Worm (Caenorhabditis elegans): Measurements from ENCODE around the gene F47B8.8.

Gene F47B8.8

ce11 chrV:14336655-14337054 lies 5.1 kb downstream of the F47B8.8 start, which contains the start of gene srm-6:
srm-6 (plus strand) TSS chrV:14336955.
- TF ChIP-seq nhr-47 (tag; optimal IDR thresholded peaks at IDR 0.05) (peak; percentile 3), pag-3 (tag; optimal IDR thresholded peaks at IDR 0.05; ENCODE audit: borderline replicate concordance, insufficient read depth) (no peak), nhr-71 (tag; optimal IDR thresholded peaks at IDR 0.05) (peak; percentile 15), fkh-10 (GFP tag; optimal IDR thresholded peaks at IDR 0.05) (no peak), lin-14 (GFP tag; optimal IDR thresholded peaks at IDR 0.05) (no peak), sox-4 (tag; optimal IDR thresholded peaks at IDR 0.05) (no peak), fkh-4 (tag; optimal IDR thresholded peaks at IDR 0.05; ENCODE audit: borderline replicate concordance) (no peak), efl-1 (optimal IDR thresholded peaks at IDR 0.05) (no peak), efl-1 (GFP tag; optimal IDR thresholded peaks at IDR 0.05 in 1 of 2) (peak in 1 of 2 experiments; percentile 20), ceh-63 (GFP tag; optimal IDR thresholded peaks at IDR 0.05) (no peak), ceh-8 (GFP tag; optimal IDR thresholded peaks at IDR 0.05) (peak; percentile 69), alr-1 (tag; optimal IDR thresholded peaks at IDR 0.05; ENCODE audit: borderline replicate concordance) (no peak), dpl-1 (GFP tag; optimal IDR thresholded peaks at IDR 0.05) (no peak), lin-35 (GFP tag; optimal IDR thresholded peaks at IDR 0.05) (no peak), dsc-1 (tag; optimal IDR thresholded peaks at IDR 0.05) (no peak), fkh-8 (tag; optimal IDR thresholded peaks at IDR 0.05) (peak; percentile 40), efl-3 (GFP tag; optimal IDR thresholded peaks at IDR 0.05) (no peak), lin-39 (tag; optimal IDR thresholded peaks at IDR 0.05) (no peak), elt-3 (tag; optimal IDR thresholded peaks at IDR 0.05) (no peak), nhr-237 (tag; optimal IDR thresholded peaks at IDR 0.05) (no peak), pax-3 (tag; optimal IDR thresholded peaks at IDR 0.05) (peak; percentile 15), lin-15B (tag; optimal IDR thresholded peaks at IDR 0.05) (no peak), rnt-1 (tag; optimal IDR thresholded peaks at IDR 0.05) (no peak), C04F5.9 (tag; optimal IDR thresholded peaks at IDR 0.05) (no peak), nhr-20 (tag; optimal IDR thresholded peaks at IDR 0.05) (no peak), aly-2 (tag; optimal IDR thresholded peaks at IDR 0.05) (no peak), mef-2 (tag; optimal IDR thresholded peaks at IDR 0.05) (no peak), snu-23 (GFP tag; optimal IDR thresholded peaks at IDR 0.05) (no peak), zag-1 (tag; optimal IDR thresholded peaks at IDR 0.05) (no peak), vab-15 (tag; optimal IDR thresholded peaks at IDR 0.05) (no peak), unc-98 (GFP tag; IDR thresholded peaks at IDR 0.05) (no peak), unc-130 (tag; optimal IDR thresholded peaks at IDR 0.05) (no peak), unc-62 (GFP tag; optimal IDR thresholded peaks at IDR 0.05) (no peak), nhr-28 (tag; optimal IDR thresholded peaks at IDR 0.05) (no peak)

DNA sequence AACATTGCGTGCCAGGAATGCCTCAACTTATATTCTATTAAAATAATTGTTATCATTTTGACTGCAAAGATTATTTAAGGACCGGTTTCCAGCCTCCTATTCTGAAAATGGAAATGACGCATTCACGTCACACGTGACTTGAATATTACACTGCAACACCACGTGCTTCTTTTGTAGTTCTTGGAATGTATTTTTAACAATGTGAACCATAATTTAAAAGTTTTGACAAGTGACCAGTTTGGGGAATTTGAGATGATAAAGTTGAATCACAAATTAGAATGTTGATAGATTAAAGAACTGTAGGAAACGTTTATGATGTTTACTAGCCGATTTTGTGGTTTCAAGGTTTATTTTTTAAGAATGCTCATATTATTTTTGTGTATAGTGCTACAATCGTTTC lies 10.1 kb downstream of the F47B8.8 start, which contains the start of gene F47B8.10:
TSS of gene F47B8.10 (plus strand) at position 301 of the 400 bp plus-strand sequence.
- TF ChIP-seq lin-13 (GFP tag; optimal IDR thresholded peaks at IDR 0.05) = no peak
- TF ChIP-seq efl-1 (optimal IDR thresholded peaks at IDR 0.05) = no peak
- TF ChIP-seq efl-1 (GFP tag; optimal IDR thresholded peaks at IDR 0.05 in 1 of 2) = peak in 1 of 2 experiments; percentile 14
- peak in 1 of 2 experiments; percentile 34 for TF ChIP-seq lin-35 (GFP tag; optimal IDR thresholded peaks at IDR 0.05)

DNA sequence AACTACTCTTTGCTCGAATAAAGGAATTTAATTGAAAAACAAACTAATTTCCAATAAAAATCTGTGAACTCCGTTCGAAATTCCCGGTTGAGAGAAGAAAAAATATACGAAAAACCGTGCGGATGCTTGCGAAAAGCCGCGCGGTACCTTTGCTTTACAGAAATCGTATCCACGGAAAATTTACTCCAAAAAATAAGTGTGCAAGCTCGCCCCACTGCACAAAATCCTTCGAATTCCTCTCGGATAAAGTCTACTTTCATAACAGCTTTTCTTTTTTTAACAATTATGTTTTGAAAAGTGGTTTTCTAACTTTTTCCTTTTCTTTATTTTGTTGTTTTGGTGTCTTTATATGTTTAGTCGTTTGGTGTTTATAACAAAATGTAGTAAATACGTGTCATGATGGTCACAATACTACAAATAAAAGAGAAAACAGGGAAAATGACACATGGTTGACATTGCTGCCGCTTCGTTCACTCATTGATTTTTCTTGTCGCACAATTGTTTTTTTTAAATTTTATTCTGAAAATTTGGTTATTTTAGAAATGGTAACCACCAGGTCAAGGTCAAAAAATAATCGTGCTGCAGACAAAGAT lies 15.8 kb downstream of the F47B8.8 start, which contains the start of gene cept-2:
TSS of gene cept-2 (plus strand) at position 533 of the 593 bp plus-strand sequence.
- TF ChIP-seq fkh-10 (GFP tag; optimal IDR thresholded peaks at IDR 0.05) (peak; percentile 70), nhr-19 (GFP tag; conservative IDR thresholded peaks at IDR 0.05) (peak; percentile 96), tbx-2 (tag; optimal IDR thresholded peaks at IDR 0.05) (peak; percentile 94), mdl-1 (tag; optimal IDR thresholded peaks at IDR 0.05) (peak in 1 of 2 experiments; percentile 82), jun-1 (tag; optimal IDR thresholded peaks at IDR 0.05) (peak; percentile 84), egl-13 (tag; optimal IDR thresholded peaks at IDR 0.05) (peak; percentile 91), unc-30 (tag; optimal IDR thresholded peaks at IDR 0.05) (no peak), ceh-8 (GFP tag; optimal IDR thresholded peaks at IDR 0.05) (peak; percentile 84), nhr-85 (tag) (peak; percentile 96), mab-9 (GFP tag; IDR thresholded peaks at IDR 0.05) (peak; percentile 81), efl-3 (GFP tag; optimal IDR thresholded peaks at IDR 0.05) (peak; percentile 31), efl-1 (optimal IDR thresholded peaks at IDR 0.05) (peak; percentile 91 to 93), efl-1 (GFP tag; optimal IDR thresholded peaks at IDR 0.05 in 1 of 2) (peak; percentile 85 to 98), egl-27 (tag; optimal IDR thresholded peaks at IDR 0.05) (peak in 1 of 2 experiments; percentile 56), mef-2 (tag; optimal IDR thresholded peaks at IDR 0.05) (peak; percentile 37), dsc-1 (tag; optimal IDR thresholded peaks at IDR 0.05) (peak; percentile 94), aly-2 (tag; optimal IDR thresholded peaks at IDR 0.05) (peak; percentile 78), fos-1 (tag; optimal IDR thresholded peaks at IDR 0.05) (peak; percentile 71), nhr-237 (tag; optimal IDR thresholded peaks at IDR 0.05) (peak; percentile 60), xbp-1 (tag; optimal IDR thresholded peaks at IDR 0.05) (peak; percentile 93), elt-2 (tag; optimal IDR thresholded peaks at IDR 0.05) (peak; percentile 46), hlh-4 (tag; optimal IDR thresholded peaks at IDR 0.05) (no peak)

Data from whole organism, L1 larva.